Worm (Caenorhabditis elegans): ENCODE measurements around the gene F43E2.1.

DNA sequence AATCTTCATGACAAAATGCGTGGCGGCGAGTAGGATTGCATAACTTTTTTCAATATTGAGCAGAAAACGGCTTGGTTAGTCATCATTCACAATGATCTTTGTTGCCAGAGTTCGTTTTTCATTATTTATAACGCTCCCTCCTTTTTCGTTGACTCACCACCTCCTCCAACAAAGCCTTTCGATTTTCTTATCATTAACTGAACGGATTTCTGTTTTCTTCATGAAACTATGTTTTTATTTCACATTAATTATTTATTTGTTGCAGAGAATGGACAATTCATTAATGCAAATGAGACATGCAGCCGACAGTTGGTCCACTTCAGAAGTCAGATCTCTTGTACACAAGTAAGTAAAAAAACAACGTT, 19.6 kb downstream of the F43E2.1 start, which contains the start of gene bath-44:
- TF ChIP-seq lir-3 (tag; optimal IDR thresholded peaks at IDR 0.05) (no peak), R02D3.7 (tag; optimal IDR thresholded peaks at IDR 0.05) (no peak), dve-1 (tag; optimal IDR thresholded peaks at IDR 0.05; ENCODE audit: insufficient read depth) (no peak), lin-15B (tag; optimal IDR thresholded peaks at IDR 0.05) (no peak), nhr-11 (tag; optimal IDR thresholded peaks at IDR 0.05) (no peak)

Measured in whole organism, L4 larva.